Worm (Caenorhabditis elegans): ENCODE results near the gene R13A1.10.

The R13A1.10 gene

ce11 chrIV:7216210-7216609 lies 10.8 kb downstream of the R13A1.10 start:
- TF ChIP-seq ceh-9 (tag; optimal IDR thresholded peaks at IDR 0.05), result no peak
- TF ChIP-seq K09A11.1 (tag; optimal IDR thresholded peaks at IDR 0.05; ENCODE audit: insufficient read depth), result no peak
- no peak for TF ChIP-seq C08G9.2 (tag; optimal IDR thresholded peaks at IDR 0.05)

- TF ChIP-seq sdc-2 (tag; optimal IDR thresholded peaks at IDR 0.05) (no peak), sox-2 (GFP tag; IDR thresholded peaks at IDR 0.05) (no peak), ceh-22 (tag; optimal IDR thresholded peaks at IDR 0.05) (no peak), pha-2 (tag; optimal IDR thresholded peaks at IDR 0.05) (no peak), madf-2 (tag; optimal IDR thresholded peaks at IDR 0.05) (no peak), ahr-1 (tag; optimal IDR thresholded peaks at IDR 0.05) (no peak), fax-1 (tag; optimal IDR thresholded peaks at IDR 0.05) (no peak), fkh-6 (tag; optimal IDR thresholded peaks at IDR 0.05) (no peak), unc-55 (GFP tag; optimal IDR thresholded peaks at IDR 0.05) (no peak), pros-1 (tag; optimal IDR thresholded peaks at IDR 0.05) (no peak), nhr-11 (tag; optimal IDR thresholded peaks at IDR 0.05) (no peak), C38D4.7 (GFP tag; optimal IDR thresholded peaks at IDR 0.05) (no peak), tbx-2 (tag; optimal IDR thresholded peaks at IDR 0.05) (no peak), K09A11.1 (tag; optimal IDR thresholded peaks at IDR 0.05; ENCODE audit: insufficient read depth) (no peak), C08G9.2 (tag; optimal IDR thresholded peaks at IDR 0.05) (no peak)
Observed at ce11 chrIV:7212769-7213168, 14.2 kb downstream of the R13A1.10 start.

- no peak for TF ChIP-seq eyg-1 (tag; optimal IDR thresholded peaks at IDR 0.05)
- TF ChIP-seq ceh-18 (tag; optimal IDR thresholded peaks at IDR 0.05), result no peak
- no peak for TF ChIP-seq fkh-6 (tag; optimal IDR thresholded peaks at IDR 0.05)
- no peak for TF ChIP-seq nhr-11 (tag; optimal IDR thresholded peaks at IDR 0.05)
- no peak for TF ChIP-seq pat-9 (tag; optimal IDR thresholded peaks at IDR 0.05)
- TF ChIP-seq npax-4 (tag; optimal IDR thresholded peaks at IDR 0.05), result no peak
- no peak for TF ChIP-seq F13H6.1 (tag; optimal IDR thresholded peaks at IDR 0.05)
Observed at ce11 chrIV:7211313-7211712, 15.7 kb downstream of the R13A1.10 start.

- no peak for TF ChIP-seq syd-9 (tag; optimal IDR thresholded peaks at IDR 0.05)
- no peak for TF ChIP-seq K02D7.2 (tag; optimal IDR thresholded peaks at IDR 0.05)
- TF ChIP-seq lin-11 (tag; optimal IDR thresholded peaks at IDR 0.05), result no peak
- TF ChIP-seq unc-55 (GFP tag; optimal IDR thresholded peaks at IDR 0.05), result no peak
- TF ChIP-seq ama-1 (optimal IDR thresholded peaks at IDR 0.05), result no peak
- TF ChIP-seq T23F11.4 (GFP tag; optimal IDR thresholded peaks at IDR 0.05), result no peak
- no peak for TF ChIP-seq lim-6 (tag; optimal IDR thresholded peaks at IDR 0.05)
Observed at ce11 chrIV:7208961-7209360, 18.0 kb downstream of the R13A1.10 start.

ce11 chrIV:7205969-7206368 lies 21.0 kb downstream of the R13A1.10 start, which contains the start of gene kcc-1:
kcc-1 (plus strand) TSS chrIV:7206269.
- TF ChIP-seq hlh-6 (tag; optimal IDR thresholded peaks at IDR 0.05) (no peak), ceh-24 (tag; optimal IDR thresholded peaks at IDR 0.05) (no peak), syd-9 (tag; optimal IDR thresholded peaks at IDR 0.05) (no peak), pag-3 (tag; optimal IDR thresholded peaks at IDR 0.05; ENCODE audit: borderline replicate concordance) (no peak), hlh-30 (tag; optimal IDR thresholded peaks at IDR 0.05; ENCODE audit: insufficient read depth) (no peak), tbx-7 (tag; optimal IDR thresholded peaks at IDR 0.05) (no peak), ama-1 (optimal IDR thresholded peaks at IDR 0.05) (no peak), fkh-6 (tag; optimal IDR thresholded peaks at IDR 0.05) (no peak), ceh-31 (tag; optimal IDR thresholded peaks at IDR 0.05) (no peak)

- TF ChIP-seq C08G9.2 (tag; optimal IDR thresholded peaks at IDR 0.05), result no peak
- TF ChIP-seq ceh-9 (tag; optimal IDR thresholded peaks at IDR 0.05), result no peak
- TF ChIP-seq nhr-232 (tag; optimal IDR thresholded peaks at IDR 0.05), result no peak
- TF ChIP-seq ztf-16 (tag; optimal IDR thresholded peaks at IDR 0.05), result no peak
- no peak for TF ChIP-seq K09A11.1 (tag; optimal IDR thresholded peaks at IDR 0.05; ENCODE audit: insufficient read depth)
- no peak for TF ChIP-seq ceh-14 (tag; optimal IDR thresholded peaks at IDR 0.05)
- TF ChIP-seq nhr-11 (tag; optimal IDR thresholded peaks at IDR 0.05), result no peak
- TF ChIP-seq dmd-4 (tag; optimal IDR thresholded peaks at IDR 0.05; ENCODE audit: borderline replicate concordance), result no peak
- no peak for TF ChIP-seq ceh-2 (tag; optimal IDR thresholded peaks at IDR 0.05)
- TF ChIP-seq ceh-34 (tag; optimal IDR thresholded peaks at IDR 0.05), result no peak
- TF ChIP-seq sdc-2 (tag; optimal IDR thresholded peaks at IDR 0.05), result no peak
- no peak for TF ChIP-seq ceh-22 (tag; optimal IDR thresholded peaks at IDR 0.05)
- TF ChIP-seq fax-1 (tag; optimal IDR thresholded peaks at IDR 0.05), result no peak
- TF ChIP-seq hlh-30 (tag; optimal IDR thresholded peaks at IDR 0.05; ENCODE audit: insufficient read depth), result no peak
- TF ChIP-seq ceh-19 (GFP tag; optimal IDR thresholded peaks at IDR 0.05), result no peak
Observed at ce11 chrIV:7203696-7204095, 23.3 kb downstream of the R13A1.10 start, which contains the start of gene R13A1.3. R13A1.3 (plus strand) TSS chrIV:7203996.
